Worm (Caenorhabditis elegans) whole organism, young adult: ENCODE data around the gene ZC155.4.

Experiments used
- D2030.7 ChIP-seq: fragments of 200-800 bp; sonication (Bioruptor generic); IDR thresholded peaks from 2 replicates; pipeline ENCODE4 v1.3.6; 2022; ENCODE audit warnings: missing genetic modification reagents, missing genetic modification characterization, missing compliant biosample characterization
- F33H1.4 ChIP-seq: fragments of 200-800 bp; sonication (Bioruptor generic); IDR thresholded peaks from 2 replicates; pipeline ENCODE4 v1.3.6; 2022; ENCODE audit warnings: missing genetic modification reagents, missing genetic modification characterization, missing compliant biosample characterization
- F39B2.1 ChIP-seq: fragments of 200-800 bp; sonication (Bioruptor generic); IDR thresholded peaks from 2 replicates; pipeline ENCODE4 v1.3.6; 2022; ENCODE audit warnings: missing genetic modification reagents, missing genetic modification characterization, missing compliant biosample characterization
- F52B5.7 ChIP-seq: sonication (generic microtip); optimal IDR thresholded peaks from 2 replicates; lab custom pipeline; 2016; ENCODE audit warnings: mild to moderate bottlenecking, missing genetic modification characterization, missing compliant biosample characterization
- K11D2.4 ChIP-seq: fragments of 200-800 bp; sonication (Bioruptor generic); IDR thresholded peaks from 2 replicates; pipeline ENCODE4 v1.3.6; 2022; ENCODE audit warnings: missing genetic modification reagents, missing genetic modification characterization, missing compliant biosample characterization
- K12H6.12 ChIP-seq: fragments of 200-800 bp; sonication (Bioruptor generic); optimal IDR thresholded peaks from 2 replicates; lab custom pipeline; 2018; ENCODE audit warnings: mild to moderate bottlenecking, missing genetic modification characterization, missing compliant biosample characterization
- Y79H2A.3 ChIP-seq: fragments of 200-800 bp; sonication (Bioruptor generic); conservative IDR thresholded peaks from 2 replicates; pipeline ENCODE4 v1.3.6; 2022; ENCODE audit warnings: missing genetic modification reagents, missing genetic modification characterization, missing compliant biosample characterization
- attf-3 ChIP-seq: fragments of 200-800 bp; sonication (Bioruptor generic); conservative IDR thresholded peaks from 2 replicates; pipeline ENCODE4 v1.3.6; 2022; ENCODE audit warnings: missing genetic modification reagents, missing genetic modification characterization, missing compliant biosample characterization
- attf-6 ChIP-seq: fragments of 200-800 bp; sonication (Bioruptor generic); IDR thresholded peaks from 2 replicates; pipeline ENCODE4 v1.3.6; 2022; ENCODE audit warnings: missing genetic modification reagents, missing genetic modification characterization, missing compliant biosample characterization
- bed-1 ChIP-seq: fragments of 200-800 bp; sonication (Bioruptor generic); IDR thresholded peaks from 2 replicates; pipeline ENCODE4 v1.3.6; 2022; ENCODE audit warnings: missing genetic modification reagents, missing genetic modification characterization, missing compliant biosample characterization
- ceh-79 ChIP-seq: sonication (generic microtip); optimal IDR thresholded peaks from 2 replicates; lab custom pipeline; 2017; ENCODE audit warnings: mild to moderate bottlenecking, missing genetic modification characterization, missing compliant biosample characterization
- ceh-91 ChIP-seq: fragments of 200-800 bp; sonication (Bioruptor generic); IDR thresholded peaks from 2 replicates; pipeline ENCODE4 v1.3.6; 2022; ENCODE audit warnings: missing genetic modification reagents, missing genetic modification characterization, missing compliant biosample characterization
- dpff-1 ChIP-seq: sonication (generic microtip); optimal IDR thresholded peaks from 2 replicates; lab custom pipeline; 2017; ENCODE audit warnings: mild to moderate bottlenecking, missing genetic modification characterization, missing compliant biosample characterization
- efl-1 ChIP-seq: fragments of 150-350 bp; optimal IDR thresholded peaks from 2 replicates; lab custom pipeline; 2014; ENCODE audit warnings: missing biosample characterization, missing genetic modification reagents, missing genetic modification characterization
- egl-18 ChIP-seq: fragments of 200-800 bp; sonication (Bioruptor generic); IDR thresholded peaks from 2 replicates; pipeline ENCODE4 v1.3.6; 2022; ENCODE audit warnings: missing genetic modification reagents, missing genetic modification characterization, missing compliant biosample characterization
- ets-4 ChIP-seq: fragments of 200-800 bp; sonication (Bioruptor generic); optimal IDR thresholded peaks from 2 replicates; lab custom pipeline; 2018; ENCODE audit warnings: mild to moderate bottlenecking, missing genetic modification characterization, missing compliant biosample characterization
- fkh-3 ChIP-seq: sonication (generic microtip); optimal IDR thresholded peaks from 2 replicates; lab custom pipeline; 2016; ENCODE audit warnings: mild to moderate bottlenecking, missing genetic modification characterization, missing compliant biosample characterization
- hlh-26 ChIP-seq: fragments of 200-800 bp; sonication (Bioruptor generic); conservative IDR thresholded peaks from 2 replicates; pipeline ENCODE4 v1.3.6; 2022; ENCODE audit warnings: missing genetic modification reagents, missing genetic modification characterization, missing compliant biosample characterization
- lin-26 ChIP-seq: fragments of 200-800 bp; sonication (Bioruptor generic); IDR thresholded peaks from 2 replicates; pipeline ENCODE4 v1.3.6; 2022; ENCODE audit warnings: missing genetic modification reagents, missing genetic modification characterization, missing compliant biosample characterization
- lsl-1 ChIP-seq: fragments of 200-800 bp; sonication (Bioruptor generic); optimal IDR thresholded peaks from 2 replicates; lab custom pipeline; 2018; ENCODE audit warnings: mild to moderate bottlenecking, missing genetic modification characterization, moderate library complexity, missing compliant biosample characterization
- mel-28 ChIP-seq: sonication (generic microtip); optimal IDR thresholded peaks from 2 replicates; lab custom pipeline; 2016; ENCODE audit warnings: borderline replicate concordance, mild to moderate bottlenecking, missing genetic modification characterization, missing compliant biosample characterization
- mes-4 ChIP-seq: sonication (generic microtip); optimal IDR thresholded peaks from 2 replicates; lab custom pipeline; 2016; ENCODE audit warnings: missing genotype, missing genetic modification characterization, missing compliant biosample characterization
- nfyb-1 ChIP-seq: fragments of 200-800 bp; sonication (Bioruptor generic); IDR thresholded peaks from 2 replicates; pipeline ENCODE4 v1.3.6; 2022; ENCODE audit warnings: missing genetic modification reagents, missing genetic modification characterization, missing compliant biosample characterization
- nhr-27 ChIP-seq: fragments of 200-800 bp; sonication (Bioruptor generic); optimal IDR thresholded peaks from 2 replicates; lab custom pipeline; 2018; ENCODE audit warnings: mild to moderate bottlenecking, missing genetic modification characterization, moderate library complexity, missing compliant biosample characterization
- repo-1 ChIP-seq: sonication (generic microtip); optimal IDR thresholded peaks from 2 replicates; lab custom pipeline; 2017; ENCODE audit warnings: mild to moderate bottlenecking, missing genetic modification characterization, missing compliant biosample characterization
- somi-1 ChIP-seq: fragments of 200-800 bp; sonication (Bioruptor generic); optimal IDR thresholded peaks from 2 replicates; lab custom pipeline; 2018; ENCODE audit warnings: mild to moderate bottlenecking, missing genetic modification characterization, missing compliant biosample characterization
- tbp1 ChIP-seq: fragments of 200-800 bp; sonication (Bioruptor generic); optimal IDR thresholded peaks from 2 replicates; lab custom pipeline; 2018; ENCODE audit warnings: mild to moderate bottlenecking, missing genetic modification characterization, missing compliant biosample characterization
- unc-130 ChIP-seq: sonication (generic microtip); optimal IDR thresholded peaks from 2 replicates; lab custom pipeline; 2016; ENCODE audit warnings: missing genetic modification reagents, missing genetic modification characterization, missing compliant biosample characterization
- ztf-26 ChIP-seq: sonication (generic microtip); optimal IDR thresholded peaks from 2 replicates; lab custom pipeline; 2017; ENCODE audit warnings: missing genetic modification characterization, missing compliant biosample characterization

Gene ZC155.4

DNA sequence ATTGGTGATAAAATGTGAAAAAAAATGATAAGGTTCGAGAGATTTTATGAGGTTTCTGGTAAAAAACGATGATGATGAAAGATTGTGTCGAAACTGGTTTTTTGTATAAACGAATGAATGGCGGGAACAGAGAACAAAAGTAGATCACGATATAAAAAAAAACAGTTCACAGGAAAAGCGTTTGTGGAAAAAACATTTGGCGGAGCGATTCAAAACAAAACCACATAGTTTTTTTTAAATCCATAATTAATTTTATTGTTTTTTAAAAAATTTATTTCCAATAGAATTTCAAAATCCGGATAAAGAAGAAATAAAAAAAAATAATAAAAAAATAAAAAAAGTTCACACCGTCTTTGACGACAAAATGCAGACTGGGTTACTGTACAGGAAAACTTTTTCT, at the start of gene ZC155.4:
TSS of gene ZC155.4 (minus strand) at position 101 of the 400 bp plus-strand sequence.
- TF ChIP-seq lsl-1 (GFP tag; lab: Kevin White, UChicago) (peak; percentile 67), efl-1 (GFP tag; lab: Kevin White, UChicago) (peak; percentile 42), F33H1.4 (GFP tag; lab: Robert Waterston, UW) (no peak)
- TF ChIP-seq, all 124 proteins: peak for 2

DNA sequence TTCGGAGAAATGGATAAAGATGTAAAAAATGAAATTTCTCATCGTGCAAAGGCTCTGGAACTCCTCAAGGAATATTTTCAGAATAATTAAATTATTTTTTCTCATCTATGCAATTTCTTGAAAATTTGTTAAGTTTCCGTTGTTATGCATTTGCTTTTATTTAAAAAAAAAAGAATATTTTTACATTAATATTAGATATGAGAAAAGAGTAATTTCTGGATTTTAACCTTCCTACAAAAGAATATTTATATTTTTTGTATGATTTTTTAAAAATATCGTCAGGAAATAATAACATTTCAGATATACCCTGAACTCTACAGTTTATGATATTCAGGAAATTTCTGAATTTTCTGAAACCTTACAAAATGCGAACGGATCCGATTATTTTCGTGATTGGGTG, 49.5 kb upstream of the ZC155.4 start, which contains the start of gene gro-1:
TSS of gene gro-1 (plus strand) at position 301 of the 400 bp plus-strand sequence.
- TF ChIP-seq F39B2.1 (GFP tag; lab: Robert Waterston, UW) = no peak
- no peak for TF ChIP-seq nhr-27
- no peak for TF ChIP-seq ceh-79
- no peak for TF ChIP-seq unc-130

DNA sequence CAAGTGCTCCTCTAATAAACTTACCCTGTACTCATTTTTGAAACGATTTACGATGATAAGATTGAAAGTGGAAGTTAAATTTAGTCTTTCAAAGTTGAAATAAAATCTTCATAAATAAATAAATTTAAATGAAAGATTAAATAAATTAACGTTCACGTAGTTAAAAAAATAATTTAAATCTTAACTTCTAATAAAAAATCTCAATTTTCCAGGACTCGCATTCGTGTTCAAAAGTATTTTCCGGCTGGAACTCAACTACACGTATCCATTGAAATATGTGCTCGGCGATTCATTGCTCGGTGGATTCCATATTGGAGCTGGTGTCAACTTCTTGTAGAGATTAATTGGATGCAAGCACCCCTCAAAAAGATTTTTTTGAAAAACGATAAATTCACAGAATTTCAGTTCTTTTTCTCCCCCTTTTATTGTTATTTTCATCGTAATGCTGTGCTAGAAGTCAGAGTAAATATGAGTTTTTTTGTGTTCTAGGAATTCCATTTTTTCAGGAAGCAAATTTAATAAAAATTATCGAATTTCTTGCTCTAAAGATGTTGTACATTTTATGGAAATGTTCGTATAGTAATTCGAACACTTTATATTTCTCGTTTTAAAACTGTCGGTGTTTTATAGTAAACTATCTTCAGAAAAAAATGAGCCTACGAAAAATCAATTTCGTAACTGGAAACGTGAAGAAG, 48.2 kb upstream of the ZC155.4 start, which contains the start of the genes C34E10.9 and hap-1:
TSS of gene C34E10.9 (minus strand) at position 101 of the 695 bp plus-strand sequence.
TSS of gene hap-1 (plus strand) at position 645 of the 695 bp plus-strand sequence.
- TF ChIP-seq F52B5.7 (no peak), mes-4 (no peak), lin-26 (no peak)

DNA sequence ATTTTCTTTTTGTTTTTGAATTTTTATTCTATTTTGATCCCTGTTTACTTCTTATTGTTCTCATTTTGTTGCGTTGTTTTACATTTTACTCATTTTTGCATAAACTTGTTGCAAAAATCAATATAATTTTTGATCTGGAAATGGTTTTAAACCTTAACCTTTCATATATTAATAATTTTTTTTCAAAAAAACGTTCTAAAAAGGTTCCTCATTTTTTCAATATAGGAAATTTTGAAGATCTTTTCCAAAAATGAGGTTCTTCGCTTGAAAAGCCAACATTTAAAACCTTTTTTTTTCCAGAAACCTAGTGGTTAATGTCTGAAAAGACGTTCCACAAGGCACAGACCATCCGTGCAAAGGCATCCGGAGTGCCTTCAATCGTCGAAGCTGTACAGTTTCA, 45.1 kb upstream of the ZC155.4 start, which contains the start of gene gop-3:
TSS of gene gop-3 (plus strand) at position 301 of the 400 bp plus-strand sequence.
- TF ChIP-seq D2030.7 (GFP tag; lab: Robert Waterston, UW) = no peak
- no peak for TF ChIP-seq mel-28 (tag; lab: Kevin White, UChicago)
- TF ChIP-seq ceh-79 = no peak
- TF ChIP-seq hlh-26 (GFP tag; lab: Robert Waterston, UW) = no peak
- no peak for TF ChIP-seq bed-1 (GFP tag; lab: Robert Waterston, UW)
- TF ChIP-seq fkh-3 (tag; lab: Kevin White, UChicago) = no peak
- no peak for TF ChIP-seq attf-6
- TF ChIP-seq somi-1 = no peak
- no peak for TF ChIP-seq dpff-1 (tag; lab: Kevin White, UChicago)
- no peak for TF ChIP-seq ceh-91

DNA sequence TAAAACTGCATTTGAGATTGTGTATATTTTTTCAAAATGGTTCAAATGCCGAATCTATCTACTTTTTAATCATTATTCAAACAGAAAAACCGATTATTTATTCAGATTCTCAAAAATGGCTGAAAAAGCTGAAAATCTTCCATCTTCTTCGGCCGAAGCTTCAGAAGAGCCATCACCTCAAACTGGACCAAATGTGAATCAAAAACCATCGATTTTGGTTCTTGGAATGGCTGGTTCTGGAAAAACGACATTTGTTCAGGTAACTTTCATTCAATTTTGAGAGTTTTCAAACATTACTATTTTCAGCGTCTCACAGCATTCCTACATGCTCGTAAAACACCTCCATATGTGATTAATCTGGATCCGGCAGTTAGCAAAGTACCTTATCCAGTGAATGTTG, 43.6 kb upstream of the ZC155.4 start, which contains the start of gene gop-2:
TSS of gene gop-2 (plus strand) at position 106 of the 400 bp plus-strand sequence.
- no peak for TF ChIP-seq attf-6
- TF ChIP-seq ztf-26 (tag; lab: Kevin White, UChicago) = no peak
- TF ChIP-seq tbp1 (GFP tag; lab: Kevin White, UChicago) = no peak
- TF ChIP-seq lsl-1 (GFP tag; lab: Kevin White, UChicago) = no peak
- TF ChIP-seq K12H6.12 (tag; lab: Kevin White, UChicago) = no peak
- no peak for TF ChIP-seq F52B5.7
- TF ChIP-seq repo-1 (tag; lab: Kevin White, UChicago) = no peak
- TF ChIP-seq nfyb-1 (GFP tag; lab: Robert Waterston, UW) = no peak
- TF ChIP-seq hlh-26 (GFP tag; lab: Robert Waterston, UW) = no peak

DNA sequence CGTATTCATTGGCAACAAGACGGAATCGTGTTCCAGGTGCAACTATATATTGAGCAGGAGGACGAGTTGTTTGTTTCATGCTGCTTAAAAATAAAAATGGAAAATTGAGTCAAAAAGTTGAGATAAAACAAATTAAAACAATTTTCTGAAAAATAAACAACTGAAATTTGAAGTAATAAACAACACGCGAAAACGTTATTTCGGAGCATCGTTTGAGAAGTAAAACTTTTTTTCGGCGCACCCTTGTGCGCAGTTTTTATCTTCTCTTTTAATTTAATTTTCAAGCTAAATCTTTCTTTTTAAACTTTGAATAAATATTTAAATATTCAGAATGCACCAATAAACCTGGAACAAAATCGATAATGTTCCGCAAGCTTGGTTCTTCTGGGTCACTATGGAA, 38.8 kb upstream of the ZC155.4 start, which contains the start of the genes sumv-1 and gop-1:
TSS of gene sumv-1 (minus strand) at position 80 of the 400 bp plus-strand sequence.
TSS of gene gop-1 (plus strand) at position 331 of the 400 bp plus-strand sequence.
- no peak for TF ChIP-seq Y79H2A.3 (GFP tag; lab: Robert Waterston, UW)
- no peak for TF ChIP-seq ets-4 (GFP tag; lab: Kevin White, UChicago)
- TF ChIP-seq attf-3 = peak; percentile 83
- no peak for TF ChIP-seq egl-18 (GFP tag; lab: Robert Waterston, UW)
- TF ChIP-seq K11D2.4 (GFP tag; lab: Robert Waterston, UW) = no peak
- TF ChIP-seq, all 124 proteins: peak for 1
